Fruit fly (Drosophila melanogaster): ENCODE results near the gene Srp54k.

Srp54k gene

dm6 chr3L:5139312-5139711, 13.2 kb upstream of the Srp54k start, which contains the start of the genes Tcs5 and CHMP2B (continued):
- TF ChIP-seq CG12391 (tag; optimal IDR thresholded peaks at IDR 0.05) (peak; percentile 100), Six4 (GFP tag; optimal IDR thresholded peaks at IDR 0.05) (peak; percentile 100), br (optimal IDR thresholded peaks at IDR 0.05) (no peak), CG8281 (tag; optimal IDR thresholded peaks at IDR 0.05) (peak; percentile 96), disco-r (GFP tag; optimal IDR thresholded peaks at IDR 0.05) (peak; percentile 99), Camta (GFP tag; optimal IDR thresholded peaks at IDR 0.05) (peak; percentile 100), CG31224 (GFP tag; IDR thresholded peaks at IDR 0.05) (peak; percentile 99), CG14441 (GFP tag; IDR thresholded peaks at IDR 0.05) (peak; percentile 100), Scr (GFP tag; IDR thresholded peaks at IDR 0.05; ENCODE audit: partially characterized antibody) (peak; percentile 30; the same call in 1 of the 2 replicates), lmd (GFP tag; IDR thresholded peaks at IDR 0.05) (peak; percentile 100), CG15073 (GFP tag; optimal IDR thresholded peaks at IDR 0.05) (peak; percentile 95), CG9876 (GFP tag; optimal IDR thresholded peaks at IDR 0.05) (peak; percentile 99), CG15011 (GFP tag; optimal IDR thresholded peaks at IDR 0.05) (peak; percentile 99), Nf-YA (GFP tag; IDR thresholded peaks at IDR 0.05) (peak; percentile 99), fd3F (GFP tag; optimal IDR thresholded peaks at IDR 0.05) (peak; percentile 100), CG6175 (GFP tag; IDR thresholded peaks at IDR 0.05) (peak; percentile 100), tio (GFP tag; optimal IDR thresholded peaks at IDR 0.05) (peak; percentile 100), D19B (GFP tag; optimal IDR thresholded peaks at IDR 0.05) (peak; percentile 98), CG31441 (GFP tag; IDR thresholded peaks at IDR 0.05) (peak; percentile 99), Hmx (GFP tag; optimal IDR thresholded peaks at IDR 0.05) (no peak), h (optimal IDR thresholded peaks at IDR 0.05) (no peak), Usf (GFP tag; optimal IDR thresholded peaks at IDR 0.05) (peak; percentile 100), Meics (GFP tag; optimal IDR thresholded peaks at IDR 0.05) (peak; percentile 99), dysf (GFP tag; IDR thresholded peaks at IDR 0.05) (peak; percentile 100), CG11456 (GFP tag; IDR thresholded peaks at IDR 0.05) (peak; percentile 100), CG8359 (GFP tag; optimal IDR thresholded peaks at IDR 0.05; ENCODE audit: borderline replicate concordance) (peak; percentile 96), MTF-1 (GFP tag; optimal IDR thresholded peaks at IDR 0.05; ENCODE audit: borderline replicate concordance) (peak; percentile 99), Hmr (GFP tag; optimal IDR thresholded peaks at IDR 0.05) (peak; percentile 100), Oli (tag; optimal IDR thresholded peaks at IDR 0.05) (peak; percentile 100), crc (GFP tag; optimal IDR thresholded peaks at IDR 0.05) (peak; percentile 99), Doc3 (GFP tag; IDR thresholded peaks at IDR 0.05; ENCODE audit: partially characterized antibody) (no peak), pum (GFP tag; optimal IDR thresholded peaks at IDR 0.05) (peak; percentile 100), CG34422 (GFP tag; IDR thresholded peaks at IDR 0.05) (peak; percentile 100), dmrt11E (tag; optimal IDR thresholded peaks at IDR 0.05) (peak; percentile 100), CG12942 (GFP tag; optimal IDR thresholded peaks at IDR 0.05) (peak; percentile 100), CG6689 (GFP tag; IDR thresholded peaks at IDR 0.05) (peak; percentile 100), row (GFP tag; IDR thresholded peaks at IDR 0.05) (peak; percentile 100), mirr (GFP tag; optimal IDR thresholded peaks at IDR 0.05) (peak; percentile 99), shn (GFP tag; optimal IDR thresholded peaks at IDR 0.05) (peak; percentile 99), jigr1 (GFP tag; IDR thresholded peaks at IDR 0.05) (peak; percentile 100), Stat92E (GFP tag; optimal IDR thresholded peaks at IDR 0.05) (peak in 1 of 3 experiments; percentile 24), CG12104 (GFP tag; optimal IDR thresholded peaks at IDR 0.05) (peak; percentile 99), cato (GFP tag; optimal IDR thresholded peaks at IDR 0.05; ENCODE audit: borderline replicate concordance) (peak; percentile 100), CG30020 (tag; optimal IDR thresholded peaks at IDR 0.05) (peak; percentile 92), Dip2 (GFP tag; IDR thresholded peaks at IDR 0.05) (peak; percentile 85), tin (GFP tag; optimal IDR thresholded peaks at IDR 0.05) (peak; percentile 100), amos (GFP tag; IDR thresholded peaks at IDR 0.05; ENCODE audit: partially characterized antibody) (no peak; the same call in 1 of the 2 replicates), HLH4C (GFP tag; IDR thresholded peaks at IDR 0.05; ENCODE audit: partially characterized antibody) (no peak), H15 (GFP tag; IDR thresholded peaks at IDR 0.05) (peak; percentile 100), Gug (GFP tag; IDR thresholded peaks at IDR 0.05) (peak; percentile 100), CG1529 (GFP tag; optimal IDR thresholded peaks at IDR 0.05) (peak; percentile 99)

Data from whole organism, embryonic.